Worm (Caenorhabditis elegans) whole organism, L1 larva: ENCODE data around the gene gldi-11.
"Not testable (repeated sequence)": the region's sequence is repeated elsewhere in the genome, so short reads cannot be mapped to it uniquely, and the experiment has no call there.

Source experiments
- blmp-1 ChIP-seq: fragments of 150-350 bp; optimal IDR thresholded peaks from 2 replicates; lab custom pipeline; 2014; ENCODE audit warnings: missing biosample characterization, missing genetic modification characterization
- efl-1 ChIP-seq, 4 experiments: fragments of 150-350 bp; optimal IDR thresholded peaks in 3 of 4; peaks in 1 of 4; 1 replicate in 1 of 4; 2 replicates in 3 of 4; lab custom pipeline; 2014; ENCODE audit warnings: missing biosample characterization in 2 of 4, missing genetic modification characterization in 2 of 4, missing genetic modification reagents in 2 of 4
- fos-1 ChIP-seq: fragments of 150-350 bp; optimal IDR thresholded peaks from 2 replicates; lab custom pipeline; 2014; ENCODE audit warnings: missing biosample characterization, missing genetic modification characterization
- lsy-2 ChIP-seq, 2 experiments: fragments of 150-350 bp; optimal IDR thresholded peaks; 2 replicates each; lab custom pipeline; 2014; ENCODE audit warnings: missing biosample characterization in 2 of 2, missing genetic modification characterization in 2 of 2
- mdl-1 ChIP-seq, 2 experiments: fragments of 150-350 bp; optimal IDR thresholded peaks; 2 replicates each; lab custom pipeline; 2014 to 2017; ENCODE audit warnings: missing biosample characterization in 2 of 2, missing genetic modification characterization in 2 of 2, inconsistent platforms in 1 of 2
- nhr-19 ChIP-seq: fragments of 200-800 bp; sonication (Bioruptor generic); conservative IDR thresholded peaks from 2 replicates; pipeline ENCODE4 v1.3.6; 2022; ENCODE audit warnings: missing genetic modification characterization, missing compliant biosample characterization

- TF ChIP-seq nhr-19 (GFP tag; lab: Robert Waterston, UW); mdl-1 (tag; optimal IDR thresholded peaks at IDR 0.05; lab: Kevin White, UChicago); lsy-2 (tag; optimal IDR thresholded peaks at IDR 0.05; lab: Kevin White, UChicago); fos-1 (tag; lab: Kevin White, UChicago); efl-1 (optimal IDR thresholded peaks at IDR 0.05; lab: Kevin White, UChicago); efl-1 (GFP tag; optimal IDR thresholded peaks at IDR 0.05 in 1 of 2; lab: Kevin White, UChicago); blmp-1 (tag; lab: Kevin White, UChicago): not testable (repeated sequence)
These were observed 12.9 kb downstream of the gldi-11 start, which contains the start of gene msp-152 for ce11 chrII:4932727-4933126.
